Fruit fly (Drosophila melanogaster) whole organism, embryonic: ENCODE data around the gene Ubqn.

ENCODE experiments used
- CG10979 ChIP-seq: fragments of 200-800 bp; sonication (Bioruptor generic); optimal IDR thresholded peaks from 2 replicates; lab custom pipeline; 2018; ENCODE audit warnings: missing biosample characterization, mild to moderate bottlenecking, missing genetic modification characterization, moderate library complexity
- CG11695 ChIP-seq: fragments of 200-800 bp; sonication (Bioruptor generic); IDR thresholded peaks from 3 replicates; pipeline ENCODE4 v1.3.6; 2022; ENCODE audit warnings: missing biosample characterization, missing genetic modification characterization
- CG12104 ChIP-seq: fragments of 200-800 bp; sonication (Bioruptor generic); optimal IDR thresholded peaks from 3 replicates; lab custom pipeline; 2016; ENCODE audit warnings: missing biosample characterization, missing genetic modification characterization
- CG12391 ChIP-seq: fragments of 200-800 bp; sonication (Bioruptor generic); optimal IDR thresholded peaks from 3 replicates; lab custom pipeline; 2018; ENCODE audit warnings: missing biosample characterization, mild to moderate bottlenecking, missing genetic modification characterization, moderate library complexity
- CG14710 ChIP-seq: fragments of 200-800 bp; sonication (Bioruptor generic); optimal IDR thresholded peaks from 3 replicates; lab custom pipeline; 2019; ENCODE audit warnings: missing biosample characterization, mild to moderate bottlenecking, missing genetic modification characterization, moderate library complexity
- CG1603 ChIP-seq: fragments of 200-800 bp; sonication (Bioruptor generic); optimal IDR thresholded peaks from 2 replicates; lab custom pipeline; 2019; ENCODE audit warnings: missing biosample characterization, mild to moderate bottlenecking, missing genetic modification characterization, moderate library complexity
- CG17802 ChIP-seq: fragments of 200-800 bp; sonication (Bioruptor generic); optimal IDR thresholded peaks from 2 replicates; lab custom pipeline; 2018; ENCODE audit warnings: missing biosample characterization, mild to moderate bottlenecking, missing genetic modification characterization, moderate library complexity
- CG17829 ChIP-seq: fragments of 200-800 bp; optimal IDR thresholded peaks from 2 replicates; lab custom pipeline; 2019; ENCODE audit warnings: missing biosample characterization, mild to moderate bottlenecking, missing genetic modification characterization, moderate library complexity
- CG2120 ChIP-seq: fragments of 200-800 bp; sonication (Bioruptor generic); optimal IDR thresholded peaks from 3 replicates; lab custom pipeline; 2016; ENCODE audit warnings: missing biosample characterization, missing genetic modification characterization
- CG30020 ChIP-seq: fragments of 200-800 bp; optimal IDR thresholded peaks from 2 replicates; lab custom pipeline; 2019; ENCODE audit warnings: missing biosample characterization, mild to moderate bottlenecking, missing genetic modification characterization, moderate library complexity
- CG32767 ChIP-seq: fragments of 200-800 bp; sonication (Bioruptor generic); IDR thresholded peaks from 2 replicates; pipeline ENCODE4 v1.3.6; 2022; ENCODE audit warnings: missing biosample characterization, missing genetic modification characterization
- CG33213 ChIP-seq: fragments of 200-800 bp; sonication (Bioruptor generic); optimal IDR thresholded peaks from 3 replicates; lab custom pipeline; 2016; ENCODE audit warnings: missing biosample characterization, missing genetic modification characterization
- CG3995 ChIP-seq: fragments of 200-800 bp; sonication (Bioruptor generic); optimal IDR thresholded peaks from 3 replicates; lab custom pipeline; 2016; ENCODE audit warnings: missing biosample characterization, missing genetic modification characterization
- CG6765 ChIP-seq: fragments of 200-800 bp; sonication (Bioruptor generic); optimal IDR thresholded peaks from 3 replicates; lab custom pipeline; 2017; ENCODE audit warnings: missing biosample characterization, mild to moderate bottlenecking, missing genetic modification characterization
- CG7372 ChIP-seq: fragments of 200-800 bp; sonication (Bioruptor generic); IDR thresholded peaks from 2 replicates; pipeline ENCODE4 v1.3.6; 2022; ENCODE audit warnings: missing biosample characterization, missing genetic modification characterization
- CG8924 ChIP-seq: fragments of 200-800 bp; optimal IDR thresholded peaks from 3 replicates; lab custom pipeline; 2019; ENCODE audit warnings: missing biosample characterization, mild to moderate bottlenecking, missing genetic modification characterization, moderate library complexity
- CG9932 ChIP-seq: fragments of 200-800 bp; sonication (Bioruptor generic); IDR thresholded peaks from 2 replicates; pipeline ENCODE4 v1.3.6; 2022; ENCODE audit warnings: missing biosample characterization, missing genetic modification characterization
- Dfd ChIP-seq, 2 experiments: fragments of >200 bp; optimal IDR thresholded peaks; 2 replicates each; lab custom pipeline; 2017; ENCODE audit warnings: missing biosample characterization in 2 of 2, missing genetic modification characterization in 2 of 2
- Dp ChIP-seq: fragments of 200-800 bp; sonication (Bioruptor generic); optimal IDR thresholded peaks from 2 replicates; lab custom pipeline; 2018; ENCODE audit warnings: missing biosample characterization, mild to moderate bottlenecking, missing genetic modification characterization, moderate library complexity
- Ets65A ChIP-seq: fragments of 200-800 bp; sonication (Bioruptor generic); peaks from one replicate; lab custom pipeline; 2016; ENCODE audit warnings: missing biosample characterization, missing genetic modification characterization
- Ets97D ChIP-seq: fragments of 200-800 bp; sonication (Bioruptor generic); optimal IDR thresholded peaks from 3 replicates; lab custom pipeline; 2016; ENCODE audit warnings: missing biosample characterization, missing genetic modification characterization
- HHEX ChIP-seq: fragments of 200-800 bp; sonication (Bioruptor generic); optimal IDR thresholded peaks from 3 replicates; lab custom pipeline; 2017; ENCODE audit warnings: missing biosample characterization, mild to moderate bottlenecking, missing genetic modification characterization, missing genetic modification reagents
- Hand ChIP-seq: fragments of 200-800 bp; sonication (Bioruptor generic); optimal IDR thresholded peaks from 2 replicates; lab custom pipeline; 2017; ENCODE audit warnings: mild to moderate bottlenecking, missing biosample characterization, missing genetic modification reagents, missing genetic modification characterization
- MBD-R2 ChIP-seq: fragments of 200-800 bp; sonication (Bioruptor generic); IDR thresholded peaks from 2 replicates; pipeline ENCODE4 v1.3.6; 2022; ENCODE audit warnings: missing biosample characterization, missing genetic modification characterization
- Med ChIP-seq: fragments of 200-800 bp; sonication (Bioruptor generic); peaks from one replicate; lab custom pipeline; 2016; ENCODE audit warnings: missing biosample characterization, missing genetic modification characterization, mild to moderate bottlenecking, inconsistent platforms, moderate library complexity
- Myb ChIP-seq: fragments of 200-800 bp; sonication (Bioruptor generic); optimal IDR thresholded peaks from 2 replicates; lab custom pipeline; 2016; ENCODE audit warnings: missing biosample characterization, missing genetic modification characterization
- Neu2 ChIP-seq: fragments of 200-800 bp; sonication (Bioruptor generic); optimal IDR thresholded peaks from 3 replicates; lab custom pipeline; 2016; ENCODE audit warnings: missing biosample characterization, missing genetic modification characterization, borderline replicate concordance
- Oaz ChIP-seq: fragments of 200-800 bp; sonication (Bioruptor generic); IDR thresholded peaks from 2 replicates; pipeline ENCODE4 v1.3.6; 2022; ENCODE audit warnings: missing biosample characterization, missing genetic modification characterization
- Opbp ChIP-seq: fragments of 200-800 bp; sonication (Bioruptor generic); IDR thresholded peaks from 3 replicates; pipeline ENCODE4 v1.3.6; 2022; ENCODE audit warnings: missing biosample characterization, missing genetic modification characterization; ENCODE audit not compliant: partially characterized antibody
- Scr ChIP-seq: fragments of 200-800 bp; sonication (Bioruptor generic); IDR thresholded peaks from 2 replicates; pipeline ENCODE4 v1.3.6; 2022; ENCODE audit warnings: missing biosample characterization, missing genetic modification characterization; ENCODE audit not compliant: partially characterized antibody
- Sin3A ChIP-seq: fragments of >200 bp; optimal IDR thresholded peaks from 2 replicates; lab custom pipeline; 2018
- Sry-δ ChIP-seq: fragments of 200-800 bp; sonication (Bioruptor generic); optimal IDR thresholded peaks from 2 replicates; lab custom pipeline; 2016; ENCODE audit warnings: missing biosample characterization, missing genetic modification characterization
- YL-1 ChIP-seq: fragments of 200-800 bp; sonication (Bioruptor generic); optimal IDR thresholded peaks from 3 replicates; lab custom pipeline; 2017; ENCODE audit warnings: missing biosample characterization, mild to moderate bottlenecking, missing genetic modification characterization
- ara ChIP-seq: fragments of 200-800 bp; sonication (Bioruptor generic); IDR thresholded peaks from 2 replicates; pipeline ENCODE4 v1.3.6; 2022; ENCODE audit warnings: missing biosample characterization, missing genetic modification characterization
- chinmo ChIP-seq: fragments of 200-800 bp; sonication (Bioruptor generic); IDR thresholded peaks from 4 replicates; pipeline ENCODE4 v1.3.6; 2022; ENCODE audit warnings: missing biosample characterization, missing genetic modification characterization; ENCODE audit not compliant: partially characterized antibody
- disco-r ChIP-seq: fragments of 200-800 bp; sonication (Bioruptor generic); optimal IDR thresholded peaks from 2 replicates; lab custom pipeline; 2016; ENCODE audit warnings: missing biosample characterization, missing genetic modification characterization
- dm ChIP-seq: fragments of 200-800 bp; sonication (Bioruptor generic); optimal IDR thresholded peaks from 3 replicates; lab custom pipeline; 2016; ENCODE audit warnings: missing biosample characterization, missing genetic modification characterization
- dysf ChIP-seq: fragments of 200-800 bp; sonication (Bioruptor generic); IDR thresholded peaks from 3 replicates; pipeline ENCODE4 v1.3.6; 2022; ENCODE audit warnings: missing biosample characterization, missing genetic modification characterization
- emc ChIP-seq: fragments of 200-800 bp; sonication (Bioruptor generic); optimal IDR thresholded peaks from 2 replicates; lab custom pipeline; 2016; ENCODE audit warnings: missing biosample characterization, missing genetic modification characterization
- ewg ChIP-seq: fragments of 200-800 bp; sonication (Bioruptor generic); optimal IDR thresholded peaks from 3 replicates; lab custom pipeline; 2017; ENCODE audit warnings: mild to moderate bottlenecking, missing biosample characterization, missing genetic modification reagents, missing genetic modification characterization
- fd64A ChIP-seq: fragments of 200-800 bp; sonication (Bioruptor generic); optimal IDR thresholded peaks from 3 replicates; lab custom pipeline; 2018; ENCODE audit warnings: missing biosample characterization, mild to moderate bottlenecking, missing genetic modification characterization
- gcm ChIP-seq: fragments of 200-800 bp; sonication (Bioruptor generic); optimal IDR thresholded peaks from 2 replicates; lab custom pipeline; 2019; ENCODE audit warnings: missing biosample characterization, mild to moderate bottlenecking, missing genetic modification characterization, moderate library complexity
- gro ChIP-seq: fragments of 200-800 bp; sonication (Bioruptor generic); optimal IDR thresholded peaks from 2 replicates; lab custom pipeline; 2016; ENCODE audit warnings: missing biosample characterization, missing genetic modification characterization
- ham ChIP-seq: fragments of 200-800 bp; sonication (Bioruptor generic); IDR thresholded peaks from 2 replicates; pipeline ENCODE4 v1.3.6; 2022; ENCODE audit warnings: missing biosample characterization, missing genetic modification characterization
- hbn ChIP-seq: fragments of 200-800 bp; sonication (Bioruptor generic); IDR thresholded peaks from 2 replicates; pipeline ENCODE4 v1.3.6; 2022; ENCODE audit warnings: missing biosample characterization, missing genetic modification characterization; ENCODE audit not compliant: partially characterized antibody
- onecut ChIP-seq: fragments of 200-800 bp; sonication (Bioruptor generic); IDR thresholded peaks from 2 replicates; pipeline ENCODE4 v1.3.6; 2022; ENCODE audit warnings: missing biosample characterization, missing genetic modification characterization
- pho ChIP-seq: fragments of 200-800 bp; sonication (Bioruptor generic); optimal IDR thresholded peaks from 2 replicates; lab custom pipeline; 2016; ENCODE audit warnings: missing biosample characterization, missing genetic modification characterization
- slp2 ChIP-seq: fragments of 200-800 bp; sonication (Bioruptor generic); optimal IDR thresholded peaks from 2 replicates; lab custom pipeline; 2016; ENCODE audit warnings: missing biosample characterization, missing genetic modification characterization
- tll ChIP-seq, 2 experiments: fragments of 200-800 bp in 1 of 2; fragments of >200 bp in 1 of 2; sonication (Bioruptor generic) in 1 of 2; optimal IDR thresholded peaks; 2 replicates each; lab custom pipeline; 2017 to 2019; ENCODE audit warnings: missing biosample characterization in 2 of 2, missing genetic modification characterization in 2 of 2, mild to moderate bottlenecking in 1 of 2, moderate library complexity in 1 of 2
- wdn ChIP-seq: fragments of 200-800 bp; sonication (Bioruptor generic); IDR thresholded peaks from 2 replicates; pipeline ENCODE4 v1.3.6; 2022; ENCODE audit warnings: missing biosample characterization, missing genetic modification characterization

The Ubqn gene

DNA sequence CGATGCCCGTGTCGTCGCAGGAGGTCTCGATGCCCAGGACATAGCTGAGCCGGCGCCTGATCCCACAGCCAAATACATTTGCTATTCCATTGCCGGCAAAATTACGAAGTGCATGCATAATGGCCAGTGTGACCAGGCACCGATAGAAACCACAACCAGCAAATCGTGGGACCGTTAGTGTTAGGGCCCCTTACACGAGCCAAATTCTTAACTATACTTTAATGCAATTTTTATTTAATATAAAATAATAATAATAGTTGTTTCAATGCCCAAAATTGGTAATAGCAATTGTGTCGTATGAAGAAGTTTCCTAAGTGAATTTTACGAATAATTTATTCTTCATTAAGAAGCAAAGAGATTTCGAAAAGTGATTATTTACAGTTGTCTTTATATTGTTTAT lies 18.0 kb downstream of the Ubqn start, which contains the start of gene Tcs4 (continued):
- no peak for TF ChIP-seq tll (GFP tag; optimal IDR thresholded peaks at IDR 0.05; lab: Kevin White, UChicago)
- TF ChIP-seq CG9932 (GFP tag; lab: Robert Waterston, UW): no peak
- TF ChIP-seq HHEX (GFP tag; lab: Kevin White, UChicago): no peak
- TF ChIP-seq CG12104 (GFP tag; lab: Kevin White, UChicago): no peak
- TF ChIP-seq CG11695 (GFP tag; lab: Robert Waterston, UW): 0 out of 3 replicates have a peak, but pooled peaks have one; percentile 18
- TF ChIP-seq chinmo (GFP tag; lab: Robert Waterston, UW): peak; percentile 71; the same call in 2 of the 4 replicates
- no peak for TF ChIP-seq disco-r (GFP tag; lab: Kevin White, UChicago)
- TF ChIP-seq ham (GFP tag; lab: Robert Waterston, UW): no peak
- no peak for TF ChIP-seq CG6765

DNA sequence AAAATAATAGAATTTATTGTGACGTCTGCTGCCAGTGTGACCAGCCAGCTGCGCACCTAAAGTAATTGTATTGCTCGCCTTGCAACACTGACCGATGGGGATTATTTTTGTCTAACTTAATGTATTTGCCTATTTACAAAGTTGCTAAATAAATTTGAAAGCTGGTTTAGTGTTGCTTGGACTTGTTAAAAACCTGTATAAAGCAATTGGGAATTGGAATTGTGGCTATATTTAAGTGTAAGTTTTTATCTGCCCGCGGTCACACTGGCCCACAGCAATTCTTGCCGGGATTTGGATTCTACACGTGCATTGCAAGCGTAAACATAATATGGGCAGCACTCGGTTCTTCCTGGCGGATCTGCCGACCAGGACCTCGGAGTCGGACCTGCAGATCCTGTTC lies 20.5 kb downstream of the Ubqn start, which contains the start of the genes CG14230 and CG14232:
Gene CG14230 (plus strand): TSS at position 94 of the 400 bp plus-strand sequence.
Gene CG14232 (minus strand): TSS at position 177 of the 400 bp plus-strand sequence.
- TF ChIP-seq pho: no peak
- peak; percentile 30; the same call in 1 of the 2 replicates for TF ChIP-seq hbn (GFP tag; lab: Robert Waterston, UW)
- TF ChIP-seq Dp (GFP tag; lab: Kevin White, UChicago): peak; percentile 34
- peak; percentile 84 for TF ChIP-seq dm (GFP tag; lab: Kevin White, UChicago)
- peak; percentile 88 for TF ChIP-seq MBD-R2 (GFP tag; lab: Robert Waterston, UW)
- TF ChIP-seq Opbp: no peak
- TF ChIP-seq CG14710 (tag; lab: Kevin White, UChicago): peak; percentile 62
- TF ChIP-seq CG7372 (GFP tag; lab: Robert Waterston, UW): no peak
- no peak for TF ChIP-seq fd64A (GFP tag; lab: Kevin White, UChicago)
- TF ChIP-seq Hand: no peak
- TF ChIP-seq emc: no peak
- peak; percentile 14 for TF ChIP-seq Sry-δ (GFP tag; lab: Kevin White, UChicago)
- TF ChIP-seq gcm (GFP tag; lab: Kevin White, UChicago): no peak
- TF ChIP-seq YL-1 (GFP tag; lab: Kevin White, UChicago): peak; percentile 87
- TF ChIP-seq CG33213 (GFP tag; lab: Kevin White, UChicago): peak; percentile 16
- peak; percentile 11 for TF ChIP-seq CG8924
- peak; percentile 9 for TF ChIP-seq CG10979 (tag; lab: Kevin White, UChicago)
- TF ChIP-seq Myb (GFP tag; lab: Kevin White, UChicago): peak; percentile 22
- peak; percentile 55 for TF ChIP-seq Ets97D
- TF ChIP-seq CG12391 (tag; lab: Kevin White, UChicago): peak; percentile 33
- peak; percentile 42 for TF ChIP-seq CG2120
- no peak for TF ChIP-seq CG32767
- peak; percentile 84 for TF ChIP-seq Sin3A (lab: Kevin White, UChicago)
- peak; percentile 71 for TF ChIP-seq CG1603 (tag; lab: Kevin White, UChicago)
- peak; percentile 26 for TF ChIP-seq ewg (GFP tag; lab: Kevin White, UChicago)
- no peak for TF ChIP-seq onecut (GFP tag; lab: Robert Waterston, UW)
- no peak for TF ChIP-seq Dfd (GFP tag; optimal IDR thresholded peaks at IDR 0.05; lab: Kevin White, UChicago)
- no peak for TF ChIP-seq CG17802
- TF ChIP-seq CG17829: no peak
- TF ChIP-seq slp2 (GFP tag; lab: Kevin White, UChicago): no peak
- no peak for TF ChIP-seq Neu2 (GFP tag; lab: Kevin White, UChicago)
- peak; percentile 8 for TF ChIP-seq gro
- no peak for TF ChIP-seq wdn (GFP tag; lab: Robert Waterston, UW)
- no peak for TF ChIP-seq ara (GFP tag; lab: Robert Waterston, UW)
- TF ChIP-seq Oaz (GFP tag; lab: Robert Waterston, UW): no peak
- 0 out of 2 replicates have a peak, but pooled peaks have one; percentile 33 for TF ChIP-seq Scr (GFP tag; lab: Robert Waterston, UW)
- TF ChIP-seq dysf (GFP tag; lab: Robert Waterston, UW): no peak
- TF ChIP-seq CG3995 (GFP tag; lab: Kevin White, UChicago): no peak
- peak; percentile 47 for TF ChIP-seq CG30020 (tag; lab: Kevin White, UChicago)
- TF ChIP-seq Ets65A (GFP tag; lab: Kevin White, UChicago): peak; percentile 90
- TF ChIP-seq Med: peak; percentile 86
